Worm (Caenorhabditis elegans): ENCODE data around the gene C18G1.8.

The C18G1.8 gene

ce11 chrV:4750294-4750693 lies 16.1 kb downstream of the C18G1.8 start, which contains the start of gene C18G1.6:
C18G1.6 (plus strand) TSS chrV:4750594.
- TF ChIP-seq nhr-129 (tag; optimal IDR thresholded peaks at IDR 0.05) (no peak), elt-3 (tag; optimal IDR thresholded peaks at IDR 0.05) (no peak), snpc-4 (tag; optimal IDR thresholded peaks at IDR 0.05) (no peak), sma-3 (GFP tag; optimal IDR thresholded peaks at IDR 0.05) (no peak), unc-62 (GFP tag; optimal IDR thresholded peaks at IDR 0.05) (no peak), nhr-23 (tag; optimal IDR thresholded peaks at IDR 0.05) (no peak), aly-2 (tag; optimal IDR thresholded peaks at IDR 0.05) (no peak), nhr-11 (tag; optimal IDR thresholded peaks at IDR 0.05) (no peak), R02D3.7 (tag; optimal IDR thresholded peaks at IDR 0.05) (no peak), ztf-4 (tag; optimal IDR thresholded peaks at IDR 0.05) (no peak), dmd-4 (tag; optimal IDR thresholded peaks at IDR 0.05) (no peak), ztf-1 (GFP tag; conservative IDR thresholded peaks at IDR 0.05) (no peak), crh-2 (tag; optimal IDR thresholded peaks at IDR 0.05) (no peak), nhr-10 (tag; optimal IDR thresholded peaks at IDR 0.05) (no peak), C34F6.9 (tag; optimal IDR thresholded peaks at IDR 0.05) (no peak), sem-4 (tag; optimal IDR thresholded peaks at IDR 0.05) (no peak), nhr-77 (tag; optimal IDR thresholded peaks at IDR 0.05) (no peak)

ce11 chrV:4745269-4745668 lies 21.1 kb downstream of the C18G1.8 start, which contains the start of gene C18G1.7:
C18G1.7 (plus strand) TSS chrV:4745569.
- TF ChIP-seq C34F6.9 (tag; optimal IDR thresholded peaks at IDR 0.05) (no peak), peb-1 (tag; optimal IDR thresholded peaks at IDR 0.05) (no peak), sma-9 (GFP tag; optimal IDR thresholded peaks at IDR 0.05) (no peak), sma-9 (tag; optimal IDR thresholded peaks at IDR 0.05) (no peak), lsy-2 (tag; optimal IDR thresholded peaks at IDR 0.05) (no peak), unc-39 (tag; optimal IDR thresholded peaks at IDR 0.05) (no peak), unc-55 (GFP tag; optimal IDR thresholded peaks at IDR 0.05) (no peak), ztf-1 (GFP tag; conservative IDR thresholded peaks at IDR 0.05) (no peak), snpc-4 (tag; optimal IDR thresholded peaks at IDR 0.05) (no peak)

- TF ChIP-seq ztf-4 (tag; optimal IDR thresholded peaks at IDR 0.05) = no peak
- no peak for TF ChIP-seq lin-39 (tag; optimal IDR thresholded peaks at IDR 0.05)
- no peak for TF ChIP-seq mab-5 (tag; optimal IDR thresholded peaks at IDR 0.05)
- TF ChIP-seq mdl-1 (tag; optimal IDR thresholded peaks at IDR 0.05) = no peak
- no peak for TF ChIP-seq elt-3 (tag; optimal IDR thresholded peaks at IDR 0.05)
- TF ChIP-seq unc-62 (GFP tag; optimal IDR thresholded peaks at IDR 0.05) = no peak
- TF ChIP-seq sma-9 (GFP tag; optimal IDR thresholded peaks at IDR 0.05) = peak; percentile 45
- TF ChIP-seq sma-9 (tag; optimal IDR thresholded peaks at IDR 0.05) = no peak
- TF ChIP-seq nhr-21 (tag; optimal IDR thresholded peaks at IDR 0.05) = no peak
- TF ChIP-seq sma-3 (GFP tag; optimal IDR thresholded peaks at IDR 0.05) = no peak
- peak; percentile 7 for TF ChIP-seq gmeb-1 (tag; optimal IDR thresholded peaks at IDR 0.05)
- no peak for TF ChIP-seq nhr-77 (tag; optimal IDR thresholded peaks at IDR 0.05)
- TF ChIP-seq fos-1 (tag; optimal IDR thresholded peaks at IDR 0.05) = peak; percentile 47
- no peak for TF ChIP-seq nhr-23 (tag; optimal IDR thresholded peaks at IDR 0.05)
- TF ChIP-seq nhr-129 (tag; optimal IDR thresholded peaks at IDR 0.05) = peak; percentile 65
- TF ChIP-seq ZK546.5 (tag; optimal IDR thresholded peaks at IDR 0.05) = no peak
- TF ChIP-seq alr-1 (tag; optimal IDR thresholded peaks at IDR 0.05) = no peak
- no peak for TF ChIP-seq sem-4 (tag; optimal IDR thresholded peaks at IDR 0.05)
- TF ChIP-seq lsy-2 (tag; optimal IDR thresholded peaks at IDR 0.05) = no peak
- no peak for TF ChIP-seq dmd-4 (tag; optimal IDR thresholded peaks at IDR 0.05)
- no peak for TF ChIP-seq nhr-237 (tag; optimal IDR thresholded peaks at IDR 0.05)
- TF ChIP-seq ztf-11 (tag; optimal IDR thresholded peaks at IDR 0.05) = no peak
- no peak for TF ChIP-seq C34F6.9 (tag; optimal IDR thresholded peaks at IDR 0.05)
- no peak for TF ChIP-seq egl-27 (tag; optimal IDR thresholded peaks at IDR 0.05)
- no peak for TF ChIP-seq mbf-1 (tag; optimal IDR thresholded peaks at IDR 0.05)
These were observed 24.2 kb downstream of the C18G1.8 start, which contains the start of gene ugt-61 for ce11 chrV:4742190-4742589. ugt-61 (plus strand) TSS chrV:4742422.

- no peak for TF ChIP-seq nhr-77 (tag; optimal IDR thresholded peaks at IDR 0.05)
- peak; percentile 96 for TF ChIP-seq fos-1 (tag; optimal IDR thresholded peaks at IDR 0.05)
These were observed 28.7 kb downstream of the C18G1.8 start, which contains the start of gene F39G3.2 for ce11 chrV:4737727-4738126. F39G3.2 (plus strand) TSS chrV:4737831.

ce11 chrV:4734608-4735007 lies 31.8 kb downstream of the C18G1.8 start:
- TF ChIP-seq dmd-4 (tag; optimal IDR thresholded peaks at IDR 0.05) (no peak), snpc-4 (tag; optimal IDR thresholded peaks at IDR 0.05) (no peak), aly-2 (tag; optimal IDR thresholded peaks at IDR 0.05) (no peak), elt-3 (tag; optimal IDR thresholded peaks at IDR 0.05) (no peak), lin-11 (tag; optimal IDR thresholded peaks at IDR 0.05) (no peak), nhr-6 (tag; optimal IDR thresholded peaks at IDR 0.05) (no peak), mbf-1 (tag; optimal IDR thresholded peaks at IDR 0.05) (no peak), elt-1 (tag; optimal IDR thresholded peaks at IDR 0.05) (no peak), gmeb-1 (tag; optimal IDR thresholded peaks at IDR 0.05) (no peak), egl-27 (tag; optimal IDR thresholded peaks at IDR 0.05) (no peak), unc-62 (GFP tag; optimal IDR thresholded peaks at IDR 0.05) (no peak), ama-1 (optimal IDR thresholded peaks at IDR 0.05) (no peak)

All from whole organism, L2 larva.